Fruit fly (Drosophila melanogaster): Measurements from ENCODE around the gene Mgat2.

- TF ChIP-seq CTCF (optimal IDR thresholded peaks at IDR 0.05) (no peak), CG8478 (optimal IDR thresholded peaks at IDR 0.05) (no peak)
Observed at dm6 chr3R:29999495-29999894, 22.5 kb downstream of the Mgat2 start, which contains the start of gene CG34298.

Data from S2 (cell line).